Worm (Caenorhabditis elegans) whole organism, L2 larva: ENCODE data around the gene rle-1.

Source experiments
- ceh-16 ChIP-seq: fragments of 150-350 bp; optimal IDR thresholded peaks from 2 replicates; lab custom pipeline; 2014; ENCODE audit warnings: missing biosample characterization, missing genetic modification characterization
- elt-1 ChIP-seq: fragments of 150-350 bp; optimal IDR thresholded peaks from 2 replicates; lab custom pipeline; 2014; ENCODE audit warnings: missing biosample characterization, missing genetic modification characterization
- elt-3 ChIP-seq: sonication (generic microtip); optimal IDR thresholded peaks from 2 replicates; lab custom pipeline; 2017; ENCODE audit warnings: missing biosample characterization, missing genetic modification characterization
- lsy-2 ChIP-seq, 2 experiments: fragments of 150-350 bp in 1 of 2; sonication (generic microtip) in 1 of 2; optimal IDR thresholded peaks; 2 replicates each; lab custom pipeline; 2014 to 2017; ENCODE audit warnings: missing biosample characterization in 2 of 2, missing genetic modification characterization in 2 of 2
- nhr-10 ChIP-seq: sonication (generic microtip); optimal IDR thresholded peaks from 2 replicates; lab custom pipeline; 2017; ENCODE audit warnings: missing biosample characterization, missing genetic modification characterization
- unc-39 ChIP-seq: fragments of 150-350 bp; optimal IDR thresholded peaks from 2 replicates; lab custom pipeline; 2014; ENCODE audit warnings: missing biosample characterization, missing genetic modification characterization
- unc-62 ChIP-seq: fragments of 150-350 bp; optimal IDR thresholded peaks from 2 replicates; lab custom pipeline; 2014; ENCODE audit warnings: missing biosample characterization, missing genetic modification reagents, missing genetic modification characterization
- zag-1 ChIP-seq: fragments of 150-350 bp; optimal IDR thresholded peaks from 2 replicates; lab custom pipeline; 2014; ENCODE audit warnings: missing biosample characterization, missing genetic modification characterization
- ztf-11 ChIP-seq: sonication (generic microtip); optimal IDR thresholded peaks from 2 replicates; lab custom pipeline; 2017; ENCODE audit warnings: missing biosample characterization, missing genetic modification characterization

ce11 chrIII:10906325-10906724 lies 29.7 kb upstream of the rle-1 start:
- no peak for TF ChIP-seq nhr-10
- no peak for TF ChIP-seq lsy-2 (tag; optimal IDR thresholded peaks at IDR 0.05; lab: Kevin White, UChicago)
- no peak for TF ChIP-seq unc-62 (GFP tag; lab: Kevin White, UChicago)
- no peak for TF ChIP-seq ztf-11 (tag; lab: Kevin White, UChicago)
- TF ChIP-seq unc-39, result no peak
- TF ChIP-seq elt-3 (tag; lab: Kevin White, UChicago), result no peak
- TF ChIP-seq zag-1 (tag; lab: Kevin White, UChicago), result no peak
- no peak for TF ChIP-seq ceh-16 (tag; lab: Kevin White, UChicago)
- TF ChIP-seq elt-1 (tag; lab: Kevin White, UChicago), result no peak
